Worm (Caenorhabditis elegans): ENCODE data around the gene nlp-57.

The nlp-57 gene

DNA sequence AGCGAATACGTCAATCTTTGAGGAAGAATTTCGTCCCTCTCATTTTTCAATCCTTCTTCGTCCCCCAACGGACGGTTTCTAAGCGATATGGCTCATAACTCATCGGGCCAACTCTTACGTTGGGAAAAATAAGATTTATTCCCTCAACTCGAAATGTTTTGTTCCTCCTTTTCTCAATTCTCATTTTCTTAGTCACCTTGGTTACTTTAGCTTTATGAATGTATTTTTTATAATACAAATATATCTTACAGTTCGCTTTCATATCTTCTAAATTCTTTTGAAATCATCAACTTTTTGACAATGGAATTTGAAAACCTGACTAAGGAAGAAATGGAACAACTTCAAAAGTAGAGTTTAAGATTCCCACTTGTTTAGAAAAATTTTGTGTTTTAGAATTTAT lies 12.6 kb downstream of the nlp-57 start, which contains the start of gene npr-9:
TSS of gene npr-9 (plus strand) at position 301 of the 400 bp plus-strand sequence.
- TF ChIP-seq attf-3 (GFP tag; conservative IDR thresholded peaks at IDR 0.05), result no peak
- TF ChIP-seq F49E8.2 (tag; optimal IDR thresholded peaks at IDR 0.05; ENCODE audit: insufficient read depth), result no peak
- no peak for TF ChIP-seq nfya-1 (tag; optimal IDR thresholded peaks at IDR 0.05; ENCODE audit: borderline replicate concordance, insufficient read depth)
- TF ChIP-seq tbp1 (GFP tag; optimal IDR thresholded peaks at IDR 0.05), result no peak
- no peak for TF ChIP-seq hlh-12 (tag; optimal IDR thresholded peaks at IDR 0.05)
- TF ChIP-seq him-1 (tag; optimal IDR thresholded peaks at IDR 0.05), result no peak
- TF ChIP-seq madf-3 (GFP tag; IDR thresholded peaks at IDR 0.05), result no peak
- TF ChIP-seq pbrm-1 (GFP tag; IDR thresholded peaks at IDR 0.05), result no peak

DNA sequence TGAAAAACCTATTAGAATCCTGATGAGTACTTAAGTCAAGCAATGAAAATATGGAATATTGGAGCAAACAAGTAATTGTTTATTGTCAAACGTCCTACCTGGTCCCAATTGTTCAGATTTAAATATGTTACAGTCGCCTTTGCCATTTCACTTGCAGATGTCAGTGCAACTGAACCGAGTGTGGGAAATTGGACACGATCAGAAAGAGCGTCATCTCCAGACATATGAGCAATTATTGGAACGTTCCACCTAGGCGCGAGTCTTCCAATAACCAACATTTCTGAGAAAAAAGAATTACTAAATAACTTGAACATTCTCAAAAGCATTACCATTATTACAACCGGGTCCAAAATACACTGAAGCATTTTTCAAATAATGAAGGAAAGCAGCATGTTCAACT lies 20.2 kb downstream of the nlp-57 start:
- no peak for TF ChIP-seq nfyb-1 (GFP tag; IDR thresholded peaks at IDR 0.05)
- no peak for TF ChIP-seq snpc-3.4 (tag; optimal IDR thresholded peaks at IDR 0.05)
- no peak for TF ChIP-seq dpl-1 (GFP tag; optimal IDR thresholded peaks at IDR 0.05)

DNA sequence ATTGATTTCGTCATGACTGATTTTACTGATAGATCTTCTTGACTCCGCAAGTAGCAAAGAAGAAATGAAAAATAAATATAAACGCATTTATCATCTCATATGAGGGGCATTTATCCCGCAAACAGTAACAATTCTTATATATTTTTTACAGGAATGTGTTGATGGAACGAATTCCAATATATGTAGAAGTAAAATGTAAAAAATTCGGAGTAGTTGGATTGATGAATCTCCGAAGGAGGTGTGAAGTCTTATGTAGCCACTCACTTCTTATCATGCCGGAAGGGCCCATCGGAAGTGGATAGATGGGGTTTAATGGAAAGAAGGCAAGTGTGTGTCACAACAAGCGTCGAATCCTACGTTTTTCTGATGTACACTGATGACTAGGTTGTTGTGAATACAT lies 20.9 kb downstream of the nlp-57 start, which contains the start of gene gcy-9:
TSS of gene gcy-9 (minus strand) at position 101 of the 400 bp plus-strand sequence.
- TF ChIP-seq nfya-2 (GFP tag; IDR thresholded peaks at IDR 0.05) (no peak), ztf-28 (GFP tag; IDR thresholded peaks at IDR 0.05) (no peak), atf-7 (tag; optimal IDR thresholded peaks at IDR 0.05) (no peak), athp-1 (tag; optimal IDR thresholded peaks at IDR 0.05) (no peak), ekl-4 (GFP tag; IDR thresholded peaks at IDR 0.05) (no peak), fkh-3 (tag; optimal IDR thresholded peaks at IDR 0.05) (no peak), egl-44 (GFP tag; IDR thresholded peaks at IDR 0.05) (no peak), ztf-25 (GFP tag; IDR thresholded peaks at IDR 0.05) (no peak), hlh-26 (GFP tag; conservative IDR thresholded peaks at IDR 0.05) (no peak), madf-10 (tag; optimal IDR thresholded peaks at IDR 0.05) (no peak), akir-1 (GFP tag; optimal IDR thresholded peaks at IDR 0.05) (no peak)

DNA sequence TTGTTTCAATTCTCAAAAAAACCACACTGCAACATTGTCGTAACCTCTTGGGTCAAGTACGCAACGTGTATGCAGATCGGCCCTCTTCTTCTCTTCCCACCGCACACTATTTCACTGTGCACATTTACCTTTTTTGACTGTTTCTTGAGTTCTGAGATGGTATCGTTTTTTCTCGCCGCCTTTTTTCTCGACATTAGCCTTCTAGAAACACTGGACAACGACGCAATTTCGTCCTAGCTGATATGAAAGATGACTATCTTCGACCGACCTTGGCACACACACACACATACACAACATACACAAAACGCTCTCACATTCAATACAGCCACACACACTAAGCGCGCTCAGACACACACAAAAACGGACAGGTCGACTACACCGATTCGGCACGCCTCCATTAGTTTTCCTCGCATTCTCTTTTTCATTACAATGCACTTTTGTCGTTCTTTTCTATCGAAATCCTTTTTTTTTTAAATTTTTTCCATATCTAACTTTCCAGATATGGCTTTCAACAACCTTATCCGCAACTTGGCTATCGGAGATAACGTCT lies 22.6 kb downstream of the nlp-57 start, which contains the start of gene aco-1:
TSS of gene aco-1 (plus strand) at position 500 of the 550 bp plus-strand sequence.
- TF ChIP-seq ceh-27 (GFP tag; optimal IDR thresholded peaks at IDR 0.05) (no peak), F57A8.1 (GFP tag; optimal IDR thresholded peaks at IDR 0.05) (no peak), let-607 (tag; optimal IDR thresholded peaks at IDR 0.05) (peak in 1 of 2 experiments; percentile 33), mxl-1 (tag; optimal IDR thresholded peaks at IDR 0.05) (no peak), ztf-25 (GFP tag; IDR thresholded peaks at IDR 0.05) (no peak), hmg-1.2 (GFP tag; IDR thresholded peaks at IDR 0.05) (peak; percentile 3; the same call in 1 of the 2 replicates), zim-3 (tag; optimal IDR thresholded peaks at IDR 0.05) (no peak), unc-130 (GFP tag; optimal IDR thresholded peaks at IDR 0.05) (no peak), dox-1 (GFP tag; IDR thresholded peaks at IDR 0.05) (0 out of 2 replicates have a peak, but pooled peaks have one; percentile 35), hlh-12 (tag; optimal IDR thresholded peaks at IDR 0.05) (no peak), snpc-4 (GFP tag; optimal IDR thresholded peaks at IDR 0.05) (no peak), snpc-4 (tag; optimal IDR thresholded peaks at IDR 0.05) (peak in 1 of 4 experiments; percentile 29), B0336.3 (GFP tag; IDR thresholded peaks at IDR 0.05) (no peak), nhr-80 (tag; optimal IDR thresholded peaks at IDR 0.05) (peak; percentile 72), nfyb-1 (GFP tag; IDR thresholded peaks at IDR 0.05) (0 out of 2 replicates have a peak, but pooled peaks have one; percentile 41), sptf-2 (GFP tag; optimal IDR thresholded peaks at IDR 0.05) (no peak), attf-5 (GFP tag; optimal IDR thresholded peaks at IDR 0.05) (peak; percentile 28), lag-1 (GFP tag; IDR thresholded peaks at IDR 0.05) (no peak), F49E8.2 (tag; optimal IDR thresholded peaks at IDR 0.05; ENCODE audit: insufficient read depth) (no peak), pha-4 (tag; optimal IDR thresholded peaks at IDR 0.05) (no peak), K12H6.12 (tag; optimal IDR thresholded peaks at IDR 0.05) (no peak), bed-2 (GFP tag; IDR thresholded peaks at IDR 0.05) (no peak), ztf-28 (GFP tag; IDR thresholded peaks at IDR 0.05) (no peak), gei-17 (GFP tag; optimal IDR thresholded peaks at IDR 0.05) (peak; percentile 25), ceh-91 (GFP tag; IDR thresholded peaks at IDR 0.05) (no peak), unc-62 (GFP tag; optimal IDR thresholded peaks at IDR 0.05) (no peak), ceh-40 (GFP tag; IDR thresholded peaks at IDR 0.05) (no peak)

All from whole organism, young adult.